Worm (Caenorhabditis elegans) whole organism, midembryonic: ENCODE results near the gene srh-33.

Experiments used
- T22C8.4 ChIP-seq: fragments of 200-800 bp; sonication (Bioruptor generic); IDR thresholded peaks from 2 replicates; pipeline ENCODE4 v1.3.6; 2022; ENCODE audit warnings: missing genetic modification characterization, missing compliant biosample characterization
- cog-1 ChIP-seq: sonication (generic microtip); optimal IDR thresholded peaks from 2 replicates; lab custom pipeline; 2016; ENCODE audit warnings: missing genetic modification characterization, missing compliant biosample characterization
- flt-1 ChIP-seq: fragments of 200-800 bp; sonication (Bioruptor generic); IDR thresholded peaks from 2 replicates; pipeline ENCODE4 v1.3.6; 2022; ENCODE audit warnings: missing genetic modification characterization, missing compliant biosample characterization
- klf-2 ChIP-seq: fragments of 200-800 bp; sonication (Bioruptor generic); conservative IDR thresholded peaks from 2 replicates; pipeline ENCODE4 v1.3.6; 2022; ENCODE audit warnings: missing genetic modification reagents, missing genetic modification characterization, missing compliant biosample characterization
- med-1 ChIP-seq: sonication (generic microtip); optimal IDR thresholded peaks from 2 replicates; lab custom pipeline; 2017; ENCODE audit warnings: missing genetic modification characterization, mild to moderate bottlenecking, missing compliant biosample characterization, antibody characterized with exemption, missing genetic modification reagents; ENCODE audit not compliant: insufficient read depth
- ref-1 ChIP-seq: fragments of 200-800 bp; sonication (Bioruptor generic); conservative IDR thresholded peaks from 2 replicates; pipeline ENCODE4 v1.3.6; 2022; ENCODE audit warnings: missing genetic modification reagents, missing genetic modification characterization, missing compliant biosample characterization
- tab-1 ChIP-seq: fragments of 200-800 bp; sonication (Bioruptor generic); IDR thresholded peaks from 2 replicates; pipeline ENCODE4 v1.3.6; 2022; ENCODE audit warnings: missing genetic modification characterization, missing compliant biosample characterization
- ztf-23 ChIP-seq: fragments of 200-800 bp; sonication (Bioruptor generic); IDR thresholded peaks from 2 replicates; pipeline ENCODE4 v1.3.6; 2022; ENCODE audit warnings: missing genetic modification reagents, missing genetic modification characterization, missing compliant biosample characterization
- ztf-29 ChIP-seq: fragments of 200-800 bp; sonication (Bioruptor generic); IDR thresholded peaks from 2 replicates; pipeline ENCODE4 v1.3.6; 2022; ENCODE audit warnings: missing genetic modification reagents, missing genetic modification characterization, missing compliant biosample characterization

- TF ChIP-seq tab-1 (GFP tag; lab: Robert Waterston, UW) (no peak), ref-1 (no peak), T22C8.4 (no peak), flt-1 (GFP tag; lab: Robert Waterston, UW) (no peak), cog-1 (tag; lab: Kevin White, UChicago) (no peak), ztf-23 (GFP tag; lab: Robert Waterston, UW) (no peak), ztf-29 (GFP tag; lab: Robert Waterston, UW) (no peak), med-1 (GFP tag; lab: Kevin White, UChicago) (no peak), klf-2 (GFP tag; lab: Robert Waterston, UW) (no peak)
Measured at ce11 chrV:422133-422532, 21.0 kb downstream of the srh-33 start, which contains the start of gene dod-20.
